Fruit fly (Drosophila melanogaster): ENCODE measurements around the gene Dph4.
A peak's percentile ranks its signal among the peaks of the same experiment; 100 is the strongest.

Gene Dph4

dm6 chr3R:5624115-5624878, at the start of gene Dph4, which contains the start of the genes Spec2 and RpL13A (continued):
- TF ChIP-seq CG12942 (GFP tag; optimal IDR thresholded peaks at IDR 0.05) (peak; percentile 80), CG30431 (GFP tag; optimal IDR thresholded peaks at IDR 0.05) (peak; percentile 86), sd (tag; optimal IDR thresholded peaks at IDR 0.05) (no peak), CG2678 (tag; optimal IDR thresholded peaks at IDR 0.05) (peak; percentile 81), CG11093 (GFP tag; IDR thresholded peaks at IDR 0.05) (peak; percentile 43; the same call in 1 of the 3 replicates), ham (GFP tag; IDR thresholded peaks at IDR 0.05) (no peak), Antp (GFP tag; optimal IDR thresholded peaks at IDR 0.05) (peak; percentile 75), Poxn (GFP tag; IDR thresholded peaks at IDR 0.05) (no peak), CG12155 (GFP tag; optimal IDR thresholded peaks at IDR 0.05) (peak; percentile 89), CG8924 (tag; optimal IDR thresholded peaks at IDR 0.05) (peak; percentile 87), CG13287 (GFP tag; IDR thresholded peaks at IDR 0.05; ENCODE audit: partially characterized antibody) (no peak), CG1529 (GFP tag; optimal IDR thresholded peaks at IDR 0.05) (peak; percentile 88), CG10321 (GFP tag; IDR thresholded peaks at IDR 0.05) (no peak), HLHmδ (GFP tag; optimal IDR thresholded peaks at IDR 0.05) (peak; percentile 100), Adf1 (GFP tag; IDR thresholded peaks at IDR 0.05) (no peak), trh (GFP tag; optimal IDR thresholded peaks at IDR 0.05) (peak; percentile 69), Mrtf (GFP tag; IDR thresholded peaks at IDR 0.05) (no peak), CG18599 (GFP tag; optimal IDR thresholded peaks at IDR 0.05) (peak; percentile 95), ro (GFP tag; IDR thresholded peaks at IDR 0.05) (no peak), CG9215 (GFP tag; IDR thresholded peaks at IDR 0.05) (no peak), CG12219 (GFP tag; optimal IDR thresholded peaks at IDR 0.05) (peak; percentile 91), ttk (GFP tag; IDR thresholded peaks at IDR 0.05) (no peak), Side (GFP tag; optimal IDR thresholded peaks at IDR 0.05) (peak; percentile 96), hth (optimal IDR thresholded peaks at IDR 0.05) (no peak), disco-r (GFP tag; optimal IDR thresholded peaks at IDR 0.05) (peak; percentile 90), CG11085 (GFP tag; IDR thresholded peaks at IDR 0.05) (no peak), CkIIα-i1 (GFP tag; IDR thresholded peaks at IDR 0.05) (no peak), CG4360 (GFP tag; IDR thresholded peaks at IDR 0.05) (no peak), CG9437 (GFP tag; optimal IDR thresholded peaks at IDR 0.05) (peak; percentile 82), NFAT (GFP tag; IDR thresholded peaks at IDR 0.05) (no peak), CG4282 (GFP tag; optimal IDR thresholded peaks at IDR 0.05) (peak; percentile 86), CG7357 (GFP tag; IDR thresholded peaks at IDR 0.05) (no peak), Aef1 (GFP tag; IDR thresholded peaks at IDR 0.05) (no peak), CG3281 (GFP tag; optimal IDR thresholded peaks at IDR 0.05) (peak; percentile 96), cad (GFP tag; optimal IDR thresholded peaks at IDR 0.05) (no peak), CG1792 (GFP tag; optimal IDR thresholded peaks at IDR 0.05) (peak; percentile 88), Mad (GFP tag; optimal IDR thresholded peaks at IDR 0.05) (peak; percentile 92), zen2 (GFP tag; IDR thresholded peaks at IDR 0.05; ENCODE audit: partially characterized antibody) (no peak), Jarid2 (GFP tag; optimal IDR thresholded peaks at IDR 0.05) (peak; percentile 80), CG3995 (GFP tag; optimal IDR thresholded peaks at IDR 0.05) (peak; percentile 83), unpg (GFP tag; optimal IDR thresholded peaks at IDR 0.05) (peak; percentile 87), H15 (GFP tag; IDR thresholded peaks at IDR 0.05) (no peak), jing (GFP tag; optimal IDR thresholded peaks at IDR 0.05) (peak; percentile 72), Hr39 (optimal IDR thresholded peaks at IDR 0.05) (no peak), CG5180 (GFP tag; optimal IDR thresholded peaks at IDR 0.05) (peak; percentile 82), tgo (GFP tag; IDR thresholded peaks at IDR 0.05) (no peak), ranshi (GFP tag; IDR thresholded peaks at IDR 0.05) (no peak), CG32772 (GFP tag; IDR thresholded peaks at IDR 0.05) (no peak), CG12769 (tag; optimal IDR thresholded peaks at IDR 0.05) (peak; percentile 83), NK7.1 (GFP tag; optimal IDR thresholded peaks at IDR 0.05) (peak; percentile 90), CG10431 (GFP tag; optimal IDR thresholded peaks at IDR 0.05) (peak; percentile 92), CG11560 (tag; IDR thresholded peaks at IDR 0.05) (no peak)
